Fruit fly (Drosophila melanogaster) whole organism, pupa: ENCODE results near the gene Acp26Ab.

Experiments
- CG12605 ChIP-seq: fragments of 200-800 bp; sonication (Bioruptor generic); IDR thresholded peaks from 2 replicates; pipeline ENCODE4 v1.3.6; 2022; ENCODE audit warnings: missing biosample characterization, missing genetic modification characterization
- CG4496 ChIP-seq: fragments of 200-800 bp; sonication (Bioruptor generic); IDR thresholded peaks from 3 replicates; pipeline ENCODE4 v1.3.6; 2022; ENCODE audit warnings: missing biosample characterization, missing genetic modification characterization
- CG8159 ChIP-seq: fragments of 200-800 bp; sonication (Bioruptor generic); optimal IDR thresholded peaks from 3 replicates; lab custom pipeline; 2018; ENCODE audit warnings: missing biosample characterization, mild to moderate bottlenecking, missing genetic modification characterization, moderate library complexity
- CG9948 ChIP-seq: fragments of 200-800 bp; sonication (Bioruptor generic); optimal IDR thresholded peaks from 2 replicates; lab custom pipeline; 2018; ENCODE audit warnings: missing biosample characterization, mild to moderate bottlenecking, missing genetic modification characterization, moderate library complexity
- D1 ChIP-seq: fragments of 200-800 bp; sonication (Bioruptor generic); optimal IDR thresholded peaks from 2 replicates; lab custom pipeline; 2018; ENCODE audit warnings: missing biosample characterization, mild to moderate bottlenecking, missing genetic modification characterization, moderate library complexity
- EcR ChIP-seq: fragments of 200-800 bp; sonication (Bioruptor generic); optimal IDR thresholded peaks from 3 replicates; lab custom pipeline; 2019; ENCODE audit warnings: missing biosample characterization, missing genetic modification characterization, mild to moderate bottlenecking, moderate library complexity, missing genetic modification reagents
- Pif1A ChIP-seq: fragments of 200-800 bp; sonication (Bioruptor generic); optimal IDR thresholded peaks from 3 replicates; lab custom pipeline; 2016; ENCODE audit warnings: missing biosample characterization, missing genetic modification characterization
- fd96Ca ChIP-seq: fragments of 200-800 bp; sonication (Bioruptor generic); IDR thresholded peaks from 3 replicates; pipeline ENCODE4 v1.3.6; 2022; ENCODE audit warnings: missing biosample characterization, missing genetic modification characterization

- TF ChIP-seq Pif1A (GFP tag; lab: Kevin White, UChicago) (no peak), CG9948 (tag; lab: Kevin White, UChicago) (no peak), CG4496 (no peak), D1 (tag; lab: Kevin White, UChicago) (no peak), CG12605 (GFP tag; lab: Robert Waterston, UW) (no peak), EcR (no peak), fd96Ca (GFP tag; lab: Robert Waterston, UW) (no peak), CG8159 (tag; lab: Kevin White, UChicago) (no peak)
These were observed 1.1 kb upstream of the Acp26Ab start, which contains the start of gene Acp26Aa for dm6 chr2L:5893796-5894195.
